Worm (Caenorhabditis elegans) whole organism, L4 larva: Measurements from ENCODE around the gene leo-1.

ENCODE experiments used
- D1046.2 ChIP-seq: fragments of 200-800 bp; sonication (Bioruptor generic); IDR thresholded peaks from 2 replicates; pipeline ENCODE4 v1.3.6; 2022; ENCODE audit warnings: missing genetic modification characterization, missing compliant biosample characterization
- aly-2 ChIP-seq: sonication (generic microtip); optimal IDR thresholded peaks from 2 replicates; lab custom pipeline; 2018; ENCODE audit warnings: missing biosample characterization, missing genetic modification characterization
- hlh-11 ChIP-seq: fragments of 200-800 bp; sonication (Bioruptor generic); optimal IDR thresholded peaks from 2 replicates; lab custom pipeline; 2018; ENCODE audit warnings: mild to moderate bottlenecking, missing genetic modification characterization, missing compliant biosample characterization
- lin-15B ChIP-seq: fragments of 150-350 bp; sonication (generic microtip); optimal IDR thresholded peaks from 3 replicates; lab custom pipeline; 2014; ENCODE audit warnings: missing biosample characterization, missing genetic modification characterization
- nhr-10 ChIP-seq: fragments of 150-350 bp; optimal IDR thresholded peaks from 2 replicates; lab custom pipeline; 2014; ENCODE audit warnings: missing biosample characterization, missing genetic modification characterization
- nhr-102 ChIP-seq: sonication (generic microtip); optimal IDR thresholded peaks from 2 replicates; lab custom pipeline; 2016; ENCODE audit warnings: mild to moderate bottlenecking, missing genetic modification characterization, moderate library complexity, missing compliant biosample characterization
- nhr-48 ChIP-seq: sonication (generic microtip); optimal IDR thresholded peaks from 2 replicates; lab custom pipeline; 2016; ENCODE audit warnings: mild to moderate bottlenecking, missing genetic modification characterization, missing compliant biosample characterization
- nhr-76 ChIP-seq: fragments of 150-350 bp; optimal IDR thresholded peaks from 2 replicates; lab custom pipeline; 2014; ENCODE audit warnings: missing biosample characterization, missing genetic modification characterization
- nhr-77 ChIP-seq: fragments of 150-350 bp; optimal IDR thresholded peaks from 2 replicates; lab custom pipeline; 2014; ENCODE audit warnings: missing biosample characterization, missing genetic modification characterization
- pha-4 ChIP-seq, 2 experiments: fragments of 150-350 bp in 1 of 2; fragments of 200-800 bp in 1 of 2; sonication (Bioruptor generic) in 1 of 2; IDR thresholded peaks in 1 of 2; optimal IDR thresholded peaks in 1 of 2; 2 replicates each; pipeline versions ENCODE4 v1.3.6 to Lab custom; 2014 to 2022; ENCODE audit warnings: missing genetic modification characterization in 2 of 2, missing genetic modification reagents in 2 of 2, missing biosample characterization in 1 of 2, missing compliant biosample characterization in 1 of 2
- skn-1 ChIP-seq: fragments of 150-350 bp; optimal IDR thresholded peaks from 2 replicates; lab custom pipeline; 2014; ENCODE audit warnings: missing biosample characterization, missing genetic modification characterization
- spr-3 ChIP-seq: fragments of 200-800 bp; sonication (Bioruptor generic); optimal IDR thresholded peaks from 2 replicates; lab custom pipeline; 2018; ENCODE audit warnings: mild to moderate bottlenecking, missing genetic modification characterization, missing compliant biosample characterization
- zag-1 ChIP-seq: fragments of 150-350 bp; optimal IDR thresholded peaks from 2 replicates; lab custom pipeline; 2014; ENCODE audit warnings: missing biosample characterization, missing genetic modification characterization

ce11 chrIV:11336180-11336579, 7.0 kb upstream of the leo-1 start:
- no peak for TF ChIP-seq nhr-10 (tag; lab: Kevin White, UChicago)
- TF ChIP-seq aly-2 (tag; lab: Kevin White, UChicago) = no peak
- TF ChIP-seq nhr-76 = no peak
- TF ChIP-seq nhr-48 (tag; lab: Kevin White, UChicago) = no peak
- TF ChIP-seq spr-3 (GFP tag; lab: Kevin White, UChicago) = no peak
- TF ChIP-seq skn-1 (tag; lab: Kevin White, UChicago) = no peak
- TF ChIP-seq pha-4 (GFP tag; IDR thresholded peaks at IDR 0.05; lab: Robert Waterston, UW) = no peak
- TF ChIP-seq pha-4 (tag; optimal IDR thresholded peaks at IDR 0.05; lab: Kevin White, UChicago) = no peak
- no peak for TF ChIP-seq lin-15B (tag; lab: Kevin White, UChicago)
- no peak for TF ChIP-seq zag-1 (tag; lab: Kevin White, UChicago)
- no peak for TF ChIP-seq nhr-77 (tag; lab: Kevin White, UChicago)
- no peak for TF ChIP-seq D1046.2 (GFP tag; lab: Robert Waterston, UW)
- TF ChIP-seq nhr-102 (tag; lab: Kevin White, UChicago) = no peak
- no peak for TF ChIP-seq hlh-11 (tag; lab: Kevin White, UChicago)
